Fruit fly (Drosophila melanogaster) whole organism, pupa: Measurements from ENCODE around the gene CG6770.

Experiments
- CG12605 ChIP-seq: fragments of 200-800 bp; sonication (Bioruptor generic); IDR thresholded peaks from 2 replicates; pipeline ENCODE4 v1.3.6; 2022; ENCODE audit warnings: missing biosample characterization, missing genetic modification characterization
- CG14655 ChIP-seq: fragments of 200-800 bp; sonication (Bioruptor generic); optimal IDR thresholded peaks from 3 replicates; lab custom pipeline; 2017; ENCODE audit warnings: mild to moderate bottlenecking, missing biosample characterization, missing genetic modification reagents, missing genetic modification characterization
- CG15710 ChIP-seq: fragments of 200-800 bp; sonication (Bioruptor generic); optimal IDR thresholded peaks from 2 replicates; lab custom pipeline; 2018; ENCODE audit warnings: missing biosample characterization, mild to moderate bottlenecking, missing genetic modification characterization, moderate library complexity
- CG32121 ChIP-seq: fragments of 200-800 bp; sonication (Bioruptor generic); IDR thresholded peaks from 2 replicates; pipeline ENCODE4 v1.3.6; 2022; ENCODE audit warnings: missing biosample characterization, missing genetic modification characterization
- CG8301 ChIP-seq: fragments of 200-800 bp; sonication (Bioruptor generic); optimal IDR thresholded peaks from 2 replicates; lab custom pipeline; 2018; ENCODE audit warnings: missing biosample characterization, mild to moderate bottlenecking, missing genetic modification characterization
- CG9948 ChIP-seq: fragments of 200-800 bp; sonication (Bioruptor generic); optimal IDR thresholded peaks from 2 replicates; lab custom pipeline; 2018; ENCODE audit warnings: missing biosample characterization, mild to moderate bottlenecking, missing genetic modification characterization, moderate library complexity
- D1 ChIP-seq: fragments of 200-800 bp; sonication (Bioruptor generic); optimal IDR thresholded peaks from 2 replicates; lab custom pipeline; 2018; ENCODE audit warnings: missing biosample characterization, mild to moderate bottlenecking, missing genetic modification characterization, moderate library complexity
- EcR ChIP-seq: fragments of 200-800 bp; sonication (Bioruptor generic); optimal IDR thresholded peaks from 3 replicates; lab custom pipeline; 2019; ENCODE audit warnings: missing biosample characterization, missing genetic modification characterization, mild to moderate bottlenecking, moderate library complexity, missing genetic modification reagents
- Ets98B ChIP-seq: fragments of 200-800 bp; sonication (Bioruptor generic); IDR thresholded peaks from 2 replicates; pipeline ENCODE4 v1.3.6; 2022; ENCODE audit warnings: missing biosample characterization, missing genetic modification characterization
- Pif1A ChIP-seq: fragments of 200-800 bp; sonication (Bioruptor generic); optimal IDR thresholded peaks from 3 replicates; lab custom pipeline; 2016; ENCODE audit warnings: missing biosample characterization, missing genetic modification characterization
- Pif1B ChIP-seq: fragments of 200-800 bp; sonication (Bioruptor generic); optimal IDR thresholded peaks from 3 replicates; lab custom pipeline; 2016; ENCODE audit warnings: missing biosample characterization, missing genetic modification characterization
- Snoo ChIP-seq: fragments of 200-800 bp; sonication (Bioruptor generic); optimal IDR thresholded peaks from 3 replicates; lab custom pipeline; 2017; ENCODE audit warnings: missing biosample characterization, mild to moderate bottlenecking, missing genetic modification characterization, inconsistent platforms
- gl ChIP-seq: fragments of 200-800 bp; sonication (Bioruptor generic); optimal IDR thresholded peaks from 2 replicates; lab custom pipeline; 2018; ENCODE audit warnings: missing biosample characterization, mild to moderate bottlenecking, missing genetic modification characterization
- rn ChIP-seq: fragments of 200-800 bp; sonication (Bioruptor generic); IDR thresholded peaks from 2 replicates; pipeline ENCODE4 v1.3.6; 2022; ENCODE audit warnings: missing biosample characterization, missing genetic modification characterization

DNA sequence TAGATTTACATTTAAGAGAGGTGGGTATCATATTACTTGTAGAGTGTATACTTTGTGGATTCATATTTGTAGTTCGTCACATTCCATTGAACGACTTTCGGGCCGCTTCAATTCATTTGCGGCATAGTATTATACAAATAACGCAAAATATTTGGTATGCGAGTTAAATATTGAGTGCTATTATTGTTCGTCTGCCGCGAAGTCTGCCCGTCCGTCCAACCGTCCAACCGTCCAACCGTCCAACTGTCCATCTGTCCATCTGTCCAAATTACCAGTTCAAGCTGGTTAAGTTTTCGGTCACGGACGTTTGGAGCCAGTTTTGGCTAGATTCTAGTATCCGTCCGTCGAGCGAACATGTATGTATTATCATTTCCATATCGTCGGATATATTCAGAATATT is 21.8 kb downstream of the CG6770 start:
- no peak for TF ChIP-seq CG12605
- TF ChIP-seq CG14655 (GFP tag; lab: Kevin White, UChicago): no peak
- TF ChIP-seq D1 (tag; lab: Kevin White, UChicago): no peak
- TF ChIP-seq Pif1B (GFP tag; lab: Kevin White, UChicago): no peak
- no peak for TF ChIP-seq EcR (GFP tag; lab: Kevin White, UChicago)
- no peak for TF ChIP-seq rn
- TF ChIP-seq Snoo (tag; lab: Kevin White, UChicago): no peak
- no peak for TF ChIP-seq gl
- no peak for TF ChIP-seq CG8301 (tag; lab: Kevin White, UChicago)
- no peak for TF ChIP-seq Pif1A (GFP tag; lab: Kevin White, UChicago)
- no peak for TF ChIP-seq CG32121 (GFP tag; lab: Robert Waterston, UW)
- no peak for TF ChIP-seq CG15710 (tag; lab: Kevin White, UChicago)
- no peak for TF ChIP-seq CG9948
- TF ChIP-seq Ets98B (GFP tag; lab: Robert Waterston, UW): no peak
